In genomic region chr2L:19364622-19365021, dm6 we compare ENCODE assay signal across 5 fruit fly cellular contexts.
TF ChIP-seq lines count a peak whose summit lies in the region.

No protein-coding gene starts in this region.

- TF ChIP-seq CTCF in whole organism, embryonic (GFP tag; optimal IDR thresholded peaks at IDR 0.05; lab: Kevin White, UChicago), result no peak

TF ChIP-seq in whole organism, adult, 20 proteins besides CTCF, POLR2A, EP300 and RAD21 (continues in another document):
- no peak for TF ChIP-seq ovo (GFP tag; optimal IDR thresholded peaks at IDR 0.05; lab: Kevin White, UChicago)
- TF ChIP-seq bab1 (GFP tag; optimal IDR thresholded peaks at IDR 0.05; lab: Kevin White, UChicago), result no peak
- no peak for TF ChIP-seq CG5204 (GFP tag; optimal IDR thresholded peaks at IDR 0.05; lab: Kevin White, UChicago)
- peak; percentile 49 for TF ChIP-seq CG7045 (GFP tag; optimal IDR thresholded peaks at IDR 0.05; lab: Kevin White, UChicago)
- TF ChIP-seq CG12768 (GFP tag; optimal IDR thresholded peaks at IDR 0.05; lab: Kevin White, UChicago), result no peak
- no peak for TF ChIP-seq pad (GFP tag; optimal IDR thresholded peaks at IDR 0.05; lab: Kevin White, UChicago)
- peak; percentile 65 for TF ChIP-seq CG11617 (GFP tag; optimal IDR thresholded peaks at IDR 0.05; lab: Kevin White, UChicago)
- TF ChIP-seq toe (GFP tag; optimal IDR thresholded peaks at IDR 0.05; lab: Kevin White, UChicago), result no peak
- peak; percentile 64 for TF ChIP-seq CG14711 (tag; optimal IDR thresholded peaks at IDR 0.05; lab: Kevin White, UChicago)
- no peak for TF ChIP-seq Clk (GFP tag; optimal IDR thresholded peaks at IDR 0.05; lab: Kevin White, UChicago)
- no peak for TF ChIP-seq Hr96 (GFP tag; optimal IDR thresholded peaks at IDR 0.05; lab: Kevin White, UChicago)
- no peak for TF ChIP-seq Mnt (GFP tag; optimal IDR thresholded peaks at IDR 0.05; lab: Kevin White, UChicago)
- TF ChIP-seq cic (GFP tag; optimal IDR thresholded peaks at IDR 0.05; lab: Kevin White, UChicago), result no peak
- no peak for TF ChIP-seq Crg-1 (GFP tag; optimal IDR thresholded peaks at IDR 0.05; lab: Kevin White, UChicago)
- TF ChIP-seq tj (GFP tag; optimal IDR thresholded peaks at IDR 0.05; lab: Kevin White, UChicago), result peak; percentile 0
- peak; percentile 63 for TF ChIP-seq CG7101 (tag; optimal IDR thresholded peaks at IDR 0.05; lab: Kevin White, UChicago)
- TF ChIP-seq kay (GFP tag; lab: Kevin White, UChicago; ENCODE audit: borderline replicate concordance), result no peak
- TF ChIP-seq CG1620 (GFP tag; optimal IDR thresholded peaks at IDR 0.05; lab: Kevin White, UChicago), result no peak
- peak; percentile 65 for TF ChIP-seq CG33017 (tag; optimal IDR thresholded peaks at IDR 0.05; lab: Kevin White, UChicago)

TF ChIP-seq in whole organism, embryonic, 481 proteins besides CTCF, POLR2A, EP300 and RAD21 (continues in another document):
- peak in 1 of 2 experiments; percentile 35 for TF ChIP-seq Hr51 (GFP tag; optimal IDR thresholded peaks at IDR 0.05; lab: Kevin White, UChicago)
- TF ChIP-seq CG7556 (GFP tag; optimal IDR thresholded peaks at IDR 0.05; lab: Kevin White, UChicago), result peak; percentile 14
- TF ChIP-seq CG2678 (tag; optimal IDR thresholded peaks at IDR 0.05; lab: Kevin White, UChicago), result peak; percentile 47
- TF ChIP-seq Stat92E (GFP tag; optimal IDR thresholded peaks at IDR 0.05; lab: Kevin White, UChicago), result no peak
- TF ChIP-seq grau (tag; optimal IDR thresholded peaks at IDR 0.05; lab: Kevin White, UChicago), result peak; percentile 34
- TF ChIP-seq fd96Cb (tag; optimal IDR thresholded peaks at IDR 0.05; lab: Kevin White, UChicago), result peak; percentile 10
- peak; percentile 50 for TF ChIP-seq Meics (GFP tag; optimal IDR thresholded peaks at IDR 0.05; lab: Kevin White, UChicago)
- peak; percentile 47 for TF ChIP-seq PHDP (tag; optimal IDR thresholded peaks at IDR 0.05; lab: Kevin White, UChicago)
- no peak for TF ChIP-seq scrt (GFP tag; optimal IDR thresholded peaks at IDR 0.05; lab: Kevin White, UChicago)
- TF ChIP-seq Hmx (GFP tag; optimal IDR thresholded peaks at IDR 0.05; lab: Kevin White, UChicago), result no peak
- peak; percentile 6 for TF ChIP-seq Asciz (GFP tag; optimal IDR thresholded peaks at IDR 0.05; lab: Kevin White, UChicago)
- peak; percentile 63 for TF ChIP-seq Med (GFP tag; lab: Kevin White, UChicago)
- TF ChIP-seq nmo (GFP tag; optimal IDR thresholded peaks at IDR 0.05; lab: Kevin White, UChicago), result peak; percentile 2
- no peak for TF ChIP-seq dm (GFP tag; optimal IDR thresholded peaks at IDR 0.05; lab: Kevin White, UChicago)
- peak; percentile 31 for TF ChIP-seq CoRest (tag; optimal IDR thresholded peaks at IDR 0.05; lab: Kevin White, UChicago)
- no peak for TF ChIP-seq MESR4 (GFP tag; optimal IDR thresholded peaks at IDR 0.05; lab: Kevin White, UChicago)
- no peak for TF ChIP-seq Poxn (GFP tag; IDR thresholded peaks at IDR 0.05; lab: Robert Waterston, UW)
- peak; percentile 15 for TF ChIP-seq CG15601 (tag; optimal IDR thresholded peaks at IDR 0.05; lab: Kevin White, UChicago)
- peak; percentile 37; the same call in 1 of the 2 replicates for TF ChIP-seq Xrp1 (GFP tag; IDR thresholded peaks at IDR 0.05; lab: Robert Waterston, UW)

TF ChIP-seq in whole organism, prepupa, 60 proteins besides CTCF, POLR2A, EP300 and RAD21 (continues in another document):
- TF ChIP-seq dac (GFP tag; optimal IDR thresholded peaks at IDR 0.05; lab: Kevin White, UChicago) (no peak), CG8632 (GFP tag; optimal IDR thresholded peaks at IDR 0.05; lab: Kevin White, UChicago) (peak; percentile 71), salr (GFP tag; optimal IDR thresholded peaks at IDR 0.05; lab: Kevin White, UChicago) (peak; percentile 1 to 33), esn (GFP tag; optimal IDR thresholded peaks at IDR 0.05; lab: Kevin White, UChicago) (peak; percentile 62), lz (GFP tag; optimal IDR thresholded peaks at IDR 0.05; lab: Kevin White, UChicago) (peak; percentile 45), Eip93F (GFP tag; optimal IDR thresholded peaks at IDR 0.05; lab: Kevin White, UChicago) (no peak), fd85E (GFP tag; optimal IDR thresholded peaks at IDR 0.05; lab: Kevin White, UChicago) (no peak), OdsH (GFP tag; optimal IDR thresholded peaks at IDR 0.05; lab: Kevin White, UChicago) (peak; percentile 75), CG15336 (GFP tag; IDR thresholded peaks at IDR 0.05; lab: Robert Waterston, UW) (peak; percentile 59), ss (GFP tag; optimal IDR thresholded peaks at IDR 0.05; lab: Kevin White, UChicago) (peak in 1 of 2 experiments; percentile 58), spab (GFP tag; optimal IDR thresholded peaks at IDR 0.05; lab: Kevin White, UChicago) (peak; percentile 56), fd59A (GFP tag; optimal IDR thresholded peaks at IDR 0.05; lab: Kevin White, UChicago) (peak; percentile 38), Sox15 (GFP tag; optimal IDR thresholded peaks at IDR 0.05; lab: Kevin White, UChicago) (peak; percentile 41), CG16779 (tag; optimal IDR thresholded peaks at IDR 0.05; lab: Kevin White, UChicago) (peak; percentile 30), Hr39 (GFP tag; optimal IDR thresholded peaks at IDR 0.05; lab: Kevin White, UChicago) (peak; percentile 46), Lpt (GFP tag; optimal IDR thresholded peaks at IDR 0.05; lab: Kevin White, UChicago) (no peak), CG8319 (GFP tag; optimal IDR thresholded peaks at IDR 0.05; lab: Kevin White, UChicago) (no peak), CG3032 (tag; optimal IDR thresholded peaks at IDR 0.05; lab: Kevin White, UChicago) (peak; percentile 63), Sox102F (GFP tag; optimal IDR thresholded peaks at IDR 0.05; lab: Kevin White, UChicago) (peak; percentile 59)

TF ChIP-seq in whole organism, pupa, 21 proteins besides CTCF, POLR2A, EP300 and RAD21 (continues in another document):
- TF ChIP-seq Pif1A (GFP tag; optimal IDR thresholded peaks at IDR 0.05; lab: Kevin White, UChicago), result peak; percentile 32
- TF ChIP-seq rn (GFP tag; IDR thresholded peaks at IDR 0.05; lab: Robert Waterston, UW), result no peak
- peak; percentile 40 for TF ChIP-seq Pif1B (GFP tag; optimal IDR thresholded peaks at IDR 0.05; lab: Kevin White, UChicago)
- 0 out of 2 replicates have a peak, but pooled peaks have one; percentile 30 for TF ChIP-seq CG12605 (GFP tag; IDR thresholded peaks at IDR 0.05; lab: Robert Waterston, UW)
- no peak for TF ChIP-seq gl (tag; optimal IDR thresholded peaks at IDR 0.05; lab: Kevin White, UChicago)
- TF ChIP-seq EcR (GFP tag; optimal IDR thresholded peaks at IDR 0.05; lab: Kevin White, UChicago), result peak; percentile 45
- no peak for TF ChIP-seq CG13204 (GFP tag; optimal IDR thresholded peaks at IDR 0.05; lab: Kevin White, UChicago)
- peak; percentile 24; the same call in 1 of the 2 replicates for TF ChIP-seq CG32121 (GFP tag; IDR thresholded peaks at IDR 0.05; lab: Robert Waterston, UW)
- peak; percentile 43 for TF ChIP-seq Ets98B (GFP tag; IDR thresholded peaks at IDR 0.05; lab: Robert Waterston, UW)
- TF ChIP-seq Snoo (tag; optimal IDR thresholded peaks at IDR 0.05; lab: Kevin White, UChicago), result peak; percentile 65
- peak; percentile 45 for TF ChIP-seq CG9948 (tag; optimal IDR thresholded peaks at IDR 0.05; lab: Kevin White, UChicago)
- peak; percentile 66 for TF ChIP-seq CG15710 (tag; optimal IDR thresholded peaks at IDR 0.05; lab: Kevin White, UChicago)
- peak; percentile 56 for TF ChIP-seq CG17806 (tag; optimal IDR thresholded peaks at IDR 0.05; lab: Kevin White, UChicago)
- TF ChIP-seq CG34367 (tag; optimal IDR thresholded peaks at IDR 0.05; lab: Kevin White, UChicago), result peak; percentile 59
- TF ChIP-seq CG10348 (GFP tag; IDR thresholded peaks at IDR 0.05; lab: Robert Waterston, UW), result no peak
- peak; percentile 69 for TF ChIP-seq CG14655 (GFP tag; optimal IDR thresholded peaks at IDR 0.05; lab: Kevin White, UChicago)
- peak; percentile 62 for TF ChIP-seq CG8301 (tag; optimal IDR thresholded peaks at IDR 0.05; lab: Kevin White, UChicago)
- peak; percentile 73 for TF ChIP-seq CG8159 (tag; optimal IDR thresholded peaks at IDR 0.05; lab: Kevin White, UChicago)
- TF ChIP-seq CG4496 (GFP tag; IDR thresholded peaks at IDR 0.05; lab: Robert Waterston, UW), result peak; percentile 37; the same call in 2 of the 3 replicates
- 0 out of 3 replicates have a peak, but pooled peaks have one; percentile 47 for TF ChIP-seq fd96Ca (GFP tag; IDR thresholded peaks at IDR 0.05; lab: Robert Waterston, UW)

TF ChIP-seq in whole organism, wandering third instar larva, 38 proteins besides CTCF, POLR2A, EP300 and RAD21 (continues in another document):
- TF ChIP-seq h (GFP tag; optimal IDR thresholded peaks at IDR 0.05; lab: Kevin White, UChicago) (peak; percentile 61), tai (GFP tag; optimal IDR thresholded peaks at IDR 0.05; lab: Kevin White, UChicago) (peak; percentile 23), sage (GFP tag; optimal IDR thresholded peaks at IDR 0.05; lab: Kevin White, UChicago) (peak; percentile 51), Hr83 (GFP tag; optimal IDR thresholded peaks at IDR 0.05; lab: Kevin White, UChicago; ENCODE audit: poor library complexity, severe bottlenecking) (peak; percentile 14), ey (GFP tag; optimal IDR thresholded peaks at IDR 0.05; lab: Kevin White, UChicago) (peak; percentile 37), Rel (GFP tag; optimal IDR thresholded peaks at IDR 0.05; lab: Kevin White, UChicago) (no peak), Rel (tag; optimal IDR thresholded peaks at IDR 0.05; lab: Kevin White, UChicago) (peak; percentile 78), Abd-B (GFP tag; optimal IDR thresholded peaks at IDR 0.05; lab: Kevin White, UChicago) (no peak), Dif (GFP tag; optimal IDR thresholded peaks at IDR 0.05; lab: Kevin White, UChicago; ENCODE audit: partially characterized antibody) (no peak), GATAd (GFP tag; optimal IDR thresholded peaks at IDR 0.05; lab: Kevin White, UChicago) (no peak), Mio (GFP tag; optimal IDR thresholded peaks at IDR 0.05; lab: Kevin White, UChicago) (no peak), rgr (GFP tag; optimal IDR thresholded peaks at IDR 0.05; lab: Kevin White, UChicago) (peak; percentile 82), Hnf4 (GFP tag; optimal IDR thresholded peaks at IDR 0.05; lab: Kevin White, UChicago) (peak; percentile 43), sv (GFP tag; optimal IDR thresholded peaks at IDR 0.05; lab: Kevin White, UChicago) (no peak), dsf (GFP tag; optimal IDR thresholded peaks at IDR 0.05; lab: Kevin White, UChicago; ENCODE audit: borderline replicate concordance) (no peak), HLH106 (tag; optimal IDR thresholded peaks at IDR 0.05; lab: Kevin White, UChicago) (peak; percentile 56), Sp1 (GFP tag; optimal IDR thresholded peaks at IDR 0.05; lab: Kevin White, UChicago) (peak; percentile 63), OdsH (GFP tag; optimal IDR thresholded peaks at IDR 0.05; lab: Kevin White, UChicago) (peak; percentile 68), brk (GFP tag; optimal IDR thresholded peaks at IDR 0.05; lab: Kevin White, UChicago) (peak; percentile 57), fru (GFP tag; optimal IDR thresholded peaks at IDR 0.05; lab: Kevin White, UChicago) (peak; percentile 58), dmrt93B (GFP tag; optimal IDR thresholded peaks at IDR 0.05; lab: Kevin White, UChicago) (peak; percentile 29), CG32264 (GFP tag; optimal IDR thresholded peaks at IDR 0.05; lab: Kevin White, UChicago) (peak; percentile 9), psq (GFP tag; optimal IDR thresholded peaks at IDR 0.05; lab: Kevin White, UChicago) (peak; percentile 62)
